Fruit fly (Drosophila melanogaster): ENCODE results near the gene CG33099.

CG33099 gene

DNA sequence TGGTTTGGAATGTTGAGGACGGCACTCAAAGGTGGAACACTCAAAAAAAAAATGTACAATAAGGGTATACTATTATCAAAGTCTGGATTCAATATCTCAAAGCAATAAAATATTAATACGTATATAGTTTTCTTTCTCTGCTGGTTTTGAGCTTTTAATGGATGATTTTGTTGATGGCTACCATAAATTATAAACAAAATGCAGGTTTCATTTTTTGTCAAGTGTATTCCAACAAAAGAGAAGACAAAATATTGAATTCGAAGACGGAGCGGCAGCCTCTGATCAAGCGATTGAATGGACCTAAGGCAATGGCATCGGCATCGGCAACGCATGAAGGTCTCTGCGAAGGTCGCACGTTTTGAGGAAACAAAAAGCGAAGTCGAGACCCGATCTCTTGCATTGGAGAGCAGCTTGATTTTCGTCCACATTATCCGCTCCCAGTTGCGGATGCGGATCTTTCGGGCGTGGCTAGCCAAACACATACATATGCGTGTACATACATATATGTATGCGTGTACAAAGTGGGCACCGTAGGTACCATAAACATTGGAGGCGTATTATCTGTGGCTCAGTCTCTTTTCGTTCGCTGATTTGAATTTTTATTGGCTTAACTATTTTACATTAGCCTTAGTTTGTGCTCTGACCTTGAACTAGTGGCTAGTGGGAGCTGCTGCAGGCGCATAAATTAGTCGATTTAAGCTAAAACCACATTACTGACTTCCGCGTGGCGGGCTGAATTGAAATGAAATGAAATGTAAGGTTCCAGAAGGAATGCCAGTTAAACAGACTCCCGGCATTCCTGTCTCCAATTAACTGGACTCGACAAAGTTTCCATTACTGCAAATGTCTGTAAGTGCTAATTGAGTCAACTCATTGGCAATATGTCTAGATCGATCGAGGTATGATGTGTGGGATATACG, 6.4 kb upstream of the CG33099 start (continued):
- TF ChIP-seq Abd-B (GFP tag; optimal IDR thresholded peaks at IDR 0.05) = no peak
- peak in 1 of 2 experiments; percentile 59 for TF ChIP-seq foxo (GFP tag; optimal IDR thresholded peaks at IDR 0.05)
- TF ChIP-seq lola (GFP tag; optimal IDR thresholded peaks at IDR 0.05) = no peak
- TF ChIP-seq sv (GFP tag; optimal IDR thresholded peaks at IDR 0.05) = no peak
- TF ChIP-seq usp (GFP tag; optimal IDR thresholded peaks at IDR 0.05) = no peak
- TF ChIP-seq HLH106 (tag; optimal IDR thresholded peaks at IDR 0.05) = peak; percentile 31
- TF ChIP-seq dmrt93B (GFP tag; optimal IDR thresholded peaks at IDR 0.05) = no peak

DNA sequence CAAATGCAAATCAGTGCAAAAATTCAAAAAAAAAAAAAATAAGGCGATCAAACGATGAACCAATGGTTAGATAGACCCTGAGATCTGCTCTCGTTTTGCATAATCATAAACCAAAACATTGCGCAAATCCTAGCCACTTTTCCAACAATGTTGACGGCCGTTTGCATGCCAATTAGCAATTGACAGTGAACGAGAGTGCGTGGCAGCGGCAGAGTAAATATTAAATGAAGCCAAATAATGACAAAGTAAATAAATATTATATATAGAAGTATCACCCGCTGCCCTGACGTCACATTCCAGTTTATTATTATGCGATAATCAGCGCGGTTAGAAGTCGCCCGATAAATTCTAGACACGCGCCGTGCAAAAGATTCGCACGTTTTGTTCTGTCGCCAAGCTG, 5.6 kb upstream of the CG33099 start:
- TF ChIP-seq Rel (GFP tag; optimal IDR thresholded peaks at IDR 0.05) (no peak), Rel (tag; optimal IDR thresholded peaks at IDR 0.05) (no peak), N (GFP tag; optimal IDR thresholded peaks at IDR 0.05) (no peak), Mio (GFP tag; optimal IDR thresholded peaks at IDR 0.05) (no peak), GATAd (GFP tag; optimal IDR thresholded peaks at IDR 0.05) (no peak), CrebA (GFP tag; optimal IDR thresholded peaks at IDR 0.05; ENCODE audit: borderline replicate concordance) (no peak), Jra (GFP tag; optimal IDR thresholded peaks at IDR 0.05) (no peak), tai (GFP tag; optimal IDR thresholded peaks at IDR 0.05) (no peak), sv (GFP tag; optimal IDR thresholded peaks at IDR 0.05) (no peak), Sp1 (GFP tag; optimal IDR thresholded peaks at IDR 0.05) (no peak)

- TF ChIP-seq psq (GFP tag; optimal IDR thresholded peaks at IDR 0.05) (peak; percentile 4), Jra (GFP tag; optimal IDR thresholded peaks at IDR 0.05) (no peak), Hr78 (GFP tag; optimal IDR thresholded peaks at IDR 0.05) (no peak), jim (GFP tag; optimal IDR thresholded peaks at IDR 0.05) (no peak), h (GFP tag; optimal IDR thresholded peaks at IDR 0.05) (no peak), brk (GFP tag; optimal IDR thresholded peaks at IDR 0.05) (no peak), fru (GFP tag; optimal IDR thresholded peaks at IDR 0.05) (peak; percentile 58)
Observed at dm6 chr3R:22533973-22534931, 3.9 kb upstream of the CG33099 start.

DNA sequence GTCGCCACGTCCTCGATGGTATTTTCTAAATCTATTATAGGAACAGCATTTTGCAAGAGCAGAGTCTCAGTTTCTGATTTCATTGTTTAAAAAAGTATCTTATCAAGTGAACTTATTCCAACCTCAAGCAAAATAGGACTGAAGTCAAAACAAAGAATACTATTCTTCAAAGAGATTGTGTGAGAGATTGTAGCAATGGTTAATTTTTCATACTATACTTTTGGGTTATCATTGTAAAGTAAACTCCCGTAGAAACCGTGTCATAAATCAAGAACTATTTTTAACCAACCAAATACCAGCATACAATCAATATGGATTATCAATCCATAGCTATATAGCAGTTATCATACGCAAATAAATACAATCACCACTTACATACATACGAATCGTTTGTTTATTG, 1.4 kb upstream of the CG33099 start, which contains the start of gene CG33093:
CG33093 (minus strand) TSS at position 122 of the 400 bp plus-strand sequence.
- peak; percentile 22 for TF ChIP-seq Myc (optimal IDR thresholded peaks at IDR 0.05)
- TF ChIP-seq lola (GFP tag; optimal IDR thresholded peaks at IDR 0.05) = no peak
- no peak for TF ChIP-seq Dfd (GFP tag; optimal IDR thresholded peaks at IDR 0.05)

- peak; percentile 36 for TF ChIP-seq tai (GFP tag; optimal IDR thresholded peaks at IDR 0.05)
- peak; percentile 99 for TF ChIP-seq fru (GFP tag; optimal IDR thresholded peaks at IDR 0.05)
- TF ChIP-seq Abd-B (GFP tag; optimal IDR thresholded peaks at IDR 0.05) = no peak
- no peak for TF ChIP-seq ey (GFP tag; optimal IDR thresholded peaks at IDR 0.05)
- peak; percentile 22 for TF ChIP-seq jim (GFP tag; optimal IDR thresholded peaks at IDR 0.05)
Observed at dm6 chr3R:22528264-22529158, 1.9 kb downstream of the CG33099 start, which contains the start of gene CG5346. Gene CG5346, minus strand, starts transcription at chr3R:22528663.

dm6 chr3R:22527636-22528148, 2.7 kb downstream of the CG33099 start:
- TF ChIP-seq Hr83 (GFP tag; optimal IDR thresholded peaks at IDR 0.05; ENCODE audit: poor library complexity, severe bottlenecking) (peak; percentile 21), usp (GFP tag; optimal IDR thresholded peaks at IDR 0.05) (no peak), Rel (GFP tag; optimal IDR thresholded peaks at IDR 0.05) (no peak), Rel (tag; optimal IDR thresholded peaks at IDR 0.05) (peak; percentile 23)

All from whole organism, wandering third instar larva.